Fruit fly (Drosophila melanogaster) whole organism, embryonic: Measurements from ENCODE around the gene Phb1.
A peak's percentile ranks its signal among the peaks of the same experiment; 100 is the strongest.

Experiments used
- Awh ChIP-seq: fragments of 200-800 bp; sonication (Bioruptor generic); IDR thresholded peaks from 2 replicates; pipeline ENCODE4, ENCODE4 v1.3.6; 2022; ENCODE audit warnings: missing biosample characterization, missing genetic modification characterization
- CG10654 ChIP-seq: fragments of 200-800 bp; sonication (Bioruptor generic); optimal IDR thresholded peaks from 2 replicates; lab custom pipeline; 2016; ENCODE audit warnings: missing biosample characterization, missing genetic modification characterization
- CG10959 ChIP-seq: fragments of 200-800 bp; sonication (Bioruptor generic); IDR thresholded peaks from 2 replicates; pipeline ENCODE4 v1.3.6; 2022; ENCODE audit warnings: missing biosample characterization, missing genetic modification characterization
- CG11093 ChIP-seq: fragments of 200-800 bp; sonication (Bioruptor generic); IDR thresholded peaks from 3 replicates; pipeline ENCODE4 v1.3.6; 2022; ENCODE audit warnings: missing biosample characterization, missing genetic modification characterization
- CG12071 ChIP-seq: fragments of 200-800 bp; sonication (Bioruptor generic); optimal IDR thresholded peaks from 3 replicates; lab custom pipeline; 2018; ENCODE audit warnings: missing biosample characterization, mild to moderate bottlenecking, missing genetic modification characterization
- CG12155 ChIP-seq: fragments of 200-800 bp; sonication (Bioruptor generic); optimal IDR thresholded peaks from 3 replicates; lab custom pipeline; 2016; ENCODE audit warnings: missing biosample characterization, missing genetic modification characterization
- CG12236 ChIP-seq: fragments of 200-800 bp; sonication (Bioruptor generic); optimal IDR thresholded peaks from 2 replicates; lab custom pipeline; 2016; ENCODE audit warnings: missing biosample characterization, missing genetic modification characterization
- CG14441 ChIP-seq: fragments of 200-800 bp; sonication (Bioruptor generic); IDR thresholded peaks from 2 replicates; pipeline ENCODE4 v1.3.6; 2022; ENCODE audit warnings: missing biosample characterization, missing genetic modification characterization
- CG14860 ChIP-seq: fragments of 200-800 bp; sonication (Bioruptor generic); IDR thresholded peaks from 3 replicates; pipeline ENCODE4 v1.3.6; 2022; ENCODE audit warnings: missing biosample characterization, missing genetic modification characterization; ENCODE audit not compliant: partially characterized antibody
- CG1529 ChIP-seq: fragments of 200-800 bp; sonication (Bioruptor generic); optimal IDR thresholded peaks from 3 replicates; lab custom pipeline; 2018; ENCODE audit warnings: missing biosample characterization, missing genetic modification characterization
- CG15514 ChIP-seq: fragments of 200-800 bp; sonication (Bioruptor generic); optimal IDR thresholded peaks from 3 replicates; lab custom pipeline; 2017; ENCODE audit warnings: missing biosample characterization, missing genetic modification characterization, mild to moderate bottlenecking, moderate library complexity, missing genetic modification reagents
- CG16863 ChIP-seq: fragments of 200-800 bp; sonication (Bioruptor generic); optimal IDR thresholded peaks from 3 replicates; lab custom pipeline; 2016; ENCODE audit warnings: missing biosample characterization, missing genetic modification characterization
- CG4360 ChIP-seq: fragments of 200-800 bp; sonication (Bioruptor generic); IDR thresholded peaks from 2 replicates; pipeline ENCODE4 v1.3.6; 2022; ENCODE audit warnings: missing biosample characterization, missing genetic modification characterization
- CG5180 ChIP-seq: fragments of 200-800 bp; sonication (Bioruptor generic); optimal IDR thresholded peaks from 3 replicates; lab custom pipeline; 2017; ENCODE audit warnings: missing biosample characterization, missing genetic modification characterization, mild to moderate bottlenecking, moderate library complexity, missing genetic modification reagents
- CG6689 ChIP-seq: fragments of 200-800 bp; sonication (Bioruptor generic); IDR thresholded peaks from 2 replicates; pipeline ENCODE4 v1.3.6; 2022; ENCODE audit warnings: missing biosample characterization, missing genetic modification characterization
- CG7839 ChIP-seq: fragments of 200-800 bp; sonication (Bioruptor generic); optimal IDR thresholded peaks from 3 replicates; lab custom pipeline; 2018; ENCODE audit warnings: missing biosample characterization, mild to moderate bottlenecking, missing genetic modification characterization, moderate library complexity
- CG8281 ChIP-seq: fragments of 200-800 bp; sonication (Bioruptor generic); optimal IDR thresholded peaks from 2 replicates; lab custom pipeline; 2018; ENCODE audit warnings: missing biosample characterization, mild to moderate bottlenecking, missing genetic modification characterization, moderate library complexity
- CG9437 ChIP-seq: fragments of 200-800 bp; sonication (Bioruptor generic); optimal IDR thresholded peaks from 2 replicates; lab custom pipeline; 2018; ENCODE audit warnings: missing biosample characterization, mild to moderate bottlenecking, missing genetic modification characterization
- CHES-1-like ChIP-seq: fragments of 200-800 bp; sonication (Bioruptor generic); optimal IDR thresholded peaks from 2 replicates; lab custom pipeline; 2016; ENCODE audit warnings: missing biosample characterization, missing genetic modification characterization
- Chrac-16 ChIP-seq: fragments of 200-800 bp; sonication (Bioruptor generic); optimal IDR thresholded peaks from 3 replicates; lab custom pipeline; 2016; ENCODE audit warnings: missing biosample characterization, missing genetic modification characterization
- Drgx ChIP-seq: fragments of 200-800 bp; sonication (Bioruptor generic); IDR thresholded peaks from 2 replicates; pipeline ENCODE4 v1.3.6; 2022; ENCODE audit warnings: missing biosample characterization, missing genetic modification characterization
- Elba2 ChIP-seq: fragments of 200-800 bp; sonication (Bioruptor generic); optimal IDR thresholded peaks from 3 replicates; lab custom pipeline; 2016; ENCODE audit warnings: missing biosample characterization, missing genetic modification characterization
- Ets65A ChIP-seq: fragments of 200-800 bp; sonication (Bioruptor generic); peaks from one replicate; lab custom pipeline; 2016; ENCODE audit warnings: missing biosample characterization, missing genetic modification characterization
- Gug ChIP-seq: fragments of 200-800 bp; sonication (Bioruptor generic); IDR thresholded peaks from 4 replicates; pipeline ENCODE4 v1.3.6; 2022; ENCODE audit warnings: missing biosample characterization, missing genetic modification characterization
- H15 ChIP-seq: fragments of 200-800 bp; sonication (Bioruptor generic); IDR thresholded peaks from 3 replicates; pipeline ENCODE4 v1.3.6; 2022; ENCODE audit warnings: missing biosample characterization, missing genetic modification characterization
- HHEX ChIP-seq: fragments of 200-800 bp; sonication (Bioruptor generic); optimal IDR thresholded peaks from 3 replicates; lab custom pipeline; 2017; ENCODE audit warnings: missing biosample characterization, mild to moderate bottlenecking, missing genetic modification characterization, missing genetic modification reagents
- Hey ChIP-seq: fragments of 200-800 bp; sonication (Bioruptor generic); optimal IDR thresholded peaks from 3 replicates; lab custom pipeline; 2018; ENCODE audit warnings: missing biosample characterization, mild to moderate bottlenecking, missing genetic modification characterization
- Hr51 ChIP-seq, 2 experiments: fragments of 200-800 bp; sonication (Bioruptor generic); optimal IDR thresholded peaks; 2 replicates in 1 of 2; 3 replicates in 1 of 2; lab custom pipeline; 2016 to 2018; ENCODE audit warnings: missing biosample characterization in 2 of 2, missing genetic modification characterization in 2 of 2, mild to moderate bottlenecking in 1 of 2, moderate library complexity in 1 of 2
- Jarid2 ChIP-seq: fragments of 200-800 bp; sonication (Bioruptor generic); optimal IDR thresholded peaks from 3 replicates; lab custom pipeline; 2017; ENCODE audit warnings: mild to moderate bottlenecking, missing biosample characterization, missing genetic modification reagents, missing genetic modification characterization
- Sox102F ChIP-seq: fragments of 200-800 bp; sonication (Bioruptor generic); optimal IDR thresholded peaks from 2 replicates; lab custom pipeline; 2018; ENCODE audit warnings: missing biosample characterization, mild to moderate bottlenecking, missing genetic modification characterization, moderate library complexity
- Trl ChIP-seq, 3 experiments: fragments of >200 bp in 2 of 3; fragments of 200-800 bp in 1 of 3; sonication (Bioruptor generic) in 1 of 3; optimal IDR thresholded peaks; 2 replicates in 1 of 3; 3 replicates in 2 of 3; lab custom pipeline; 2016 to 2017; ENCODE audit warnings: missing biosample characterization in 1 of 3, missing genetic modification characterization in 1 of 3
- ap ChIP-seq: fragments of 200-800 bp; sonication (Bioruptor generic); IDR thresholded peaks from 2 replicates; pipeline ENCODE4 v1.3.6; 2022; ENCODE audit warnings: missing biosample characterization, missing genetic modification characterization
- bcd ChIP-seq: fragments of 200-800 bp; sonication (Bioruptor generic); optimal IDR thresholded peaks from 2 replicates; lab custom pipeline; 2017; ENCODE audit warnings: missing biosample characterization, mild to moderate bottlenecking, missing genetic modification characterization
- corto ChIP-seq: fragments of 200-800 bp; sonication (Bioruptor generic); optimal IDR thresholded peaks from 2 replicates; lab custom pipeline; 2016; ENCODE audit warnings: missing biosample characterization, mild to moderate bottlenecking, missing genetic modification characterization, moderate library complexity
- ems ChIP-seq: fragments of 200-800 bp; sonication (Bioruptor generic); optimal IDR thresholded peaks from 3 replicates; lab custom pipeline; 2016; ENCODE audit warnings: missing biosample characterization, missing genetic modification characterization
- fd64A ChIP-seq: fragments of 200-800 bp; sonication (Bioruptor generic); optimal IDR thresholded peaks from 3 replicates; lab custom pipeline; 2018; ENCODE audit warnings: missing biosample characterization, mild to moderate bottlenecking, missing genetic modification characterization
- gem ChIP-seq: fragments of 200-800 bp; sonication (Bioruptor generic); optimal IDR thresholded peaks from 2 replicates; lab custom pipeline; 2019; ENCODE audit warnings: missing biosample characterization, mild to moderate bottlenecking, missing genetic modification characterization, moderate library complexity
- jumu ChIP-seq: fragments of 200-800 bp; sonication (Bioruptor generic); optimal IDR thresholded peaks from 3 replicates; lab custom pipeline; 2016; ENCODE audit warnings: missing biosample characterization, missing genetic modification characterization
- maf-S ChIP-seq: fragments of 200-800 bp; sonication (Bioruptor generic); optimal IDR thresholded peaks from 2 replicates; lab custom pipeline; 2016; ENCODE audit warnings: missing biosample characterization, missing genetic modification characterization
- peb ChIP-seq: fragments of 200-800 bp; sonication (Bioruptor generic); IDR thresholded peaks from 2 replicates; pipeline ENCODE4 v1.3.6; 2022; ENCODE audit warnings: missing biosample characterization, missing genetic modification characterization
- phol ChIP-seq: fragments of 200-800 bp; sonication (Bioruptor generic); optimal IDR thresholded peaks from 3 replicates; lab custom pipeline; 2018; ENCODE audit warnings: missing biosample characterization, mild to moderate bottlenecking, missing genetic modification characterization, moderate library complexity
- ro ChIP-seq: fragments of 200-800 bp; sonication (Bioruptor generic); IDR thresholded peaks from 2 replicates; pipeline ENCODE4 v1.3.6; 2022; ENCODE audit warnings: missing biosample characterization, missing genetic modification characterization
- row ChIP-seq: fragments of 200-800 bp; sonication (Bioruptor generic); IDR thresholded peaks from 3 replicates; pipeline ENCODE4 v1.3.6; 2022; ENCODE audit warnings: missing biosample characterization, missing genetic modification characterization
- shn ChIP-seq: fragments of 200-800 bp; sonication (Bioruptor generic); optimal IDR thresholded peaks from 3 replicates; lab custom pipeline; 2016; ENCODE audit warnings: missing biosample characterization, missing genetic modification characterization
- stc ChIP-seq: fragments of 200-800 bp; sonication (Bioruptor generic); IDR thresholded peaks from 2 replicates; pipeline ENCODE4 v1.3.6; 2022; ENCODE audit warnings: missing biosample characterization, missing genetic modification characterization
- tx ChIP-seq: fragments of 200-800 bp; sonication (Bioruptor generic); optimal IDR thresholded peaks from 2 replicates; lab custom pipeline; 2016; ENCODE audit warnings: missing biosample characterization, missing genetic modification characterization
- unpg ChIP-seq: fragments of 200-800 bp; sonication (Bioruptor generic); optimal IDR thresholded peaks from 3 replicates; lab custom pipeline; 2018; ENCODE audit warnings: missing biosample characterization, mild to moderate bottlenecking, missing genetic modification characterization, moderate library complexity
- vnd ChIP-seq: fragments of 200-800 bp; sonication (Bioruptor generic); IDR thresholded peaks from 3 replicates; pipeline ENCODE4 v1.3.6; 2022; ENCODE audit warnings: missing biosample characterization, missing genetic modification characterization; ENCODE audit not compliant: partially characterized antibody

Gene Phb1

dm6 chr2L:19158679-19159551 is 35.2 kb upstream of the Phb1 start (continued):
- no peak for TF ChIP-seq Elba2
- no peak for TF ChIP-seq tx
- TF ChIP-seq CG12071 (GFP tag; lab: Kevin White, UChicago), result no peak
- TF ChIP-seq vnd (GFP tag; lab: Robert Waterston, UW), result no peak
- no peak for TF ChIP-seq Trl (optimal IDR thresholded peaks at IDR 0.05; lab: Kevin White, UChicago)
- peak; percentile 11 for TF ChIP-seq Trl (GFP tag; optimal IDR thresholded peaks at IDR 0.05; lab: Kevin White, UChicago)
- 0 out of 2 replicates have a peak, but pooled peaks have one; percentile 8 for TF ChIP-seq ro (GFP tag; lab: Robert Waterston, UW)
- TF ChIP-seq CG9437, result peak; percentile 1
- peak; percentile 17 for TF ChIP-seq CG12155 (GFP tag; lab: Kevin White, UChicago)
- TF ChIP-seq Hey (tag; lab: Kevin White, UChicago), result no peak
- peak; percentile 20 for TF ChIP-seq corto
- TF ChIP-seq unpg, result peak; percentile 22
- TF ChIP-seq row (GFP tag; lab: Robert Waterston, UW), result peak; percentile 47; the same call in 2 of the 3 replicates
- TF ChIP-seq Drgx (GFP tag; lab: Robert Waterston, UW), result peak; percentile 70
- TF ChIP-seq phol (tag; lab: Kevin White, UChicago), result peak; percentile 37
- peak; percentile 49 for TF ChIP-seq CG16863
- peak; percentile 18 for TF ChIP-seq jumu (GFP tag; lab: Kevin White, UChicago)
- peak; percentile 69 for TF ChIP-seq CG4360 (GFP tag; lab: Robert Waterston, UW)
- no peak for TF ChIP-seq peb
- peak; percentile 38 for TF ChIP-seq Jarid2 (GFP tag; lab: Kevin White, UChicago)
- 0 out of 2 replicates have a peak, but pooled peaks have one; percentile 42 for TF ChIP-seq Awh
- peak; percentile 57 for TF ChIP-seq CG1529
- no peak for TF ChIP-seq Chrac-16
- peak; percentile 93 for TF ChIP-seq Ets65A (GFP tag; lab: Kevin White, UChicago)
- peak; percentile 56 for TF ChIP-seq gem (tag; lab: Kevin White, UChicago)
- TF ChIP-seq CG11093 (GFP tag; lab: Robert Waterston, UW), result peak; percentile 41; the same call in 1 of the 3 replicates
- TF ChIP-seq ems, result no peak
- TF ChIP-seq stc (GFP tag; lab: Robert Waterston, UW), result peak; percentile 46; the same call in 1 of the 2 replicates
- TF ChIP-seq CG14860 (GFP tag; lab: Robert Waterston, UW), result no peak
- peak; percentile 14 for TF ChIP-seq CG15514 (GFP tag; lab: Kevin White, UChicago)
- 0 out of 4 replicates have a peak, but pooled peaks have one; percentile 24 for TF ChIP-seq Gug
- TF ChIP-seq CG12236 (GFP tag; lab: Kevin White, UChicago), result peak; percentile 17
- TF ChIP-seq CG8281, result peak; percentile 7
- TF ChIP-seq CG10654 (GFP tag; lab: Kevin White, UChicago), result peak; percentile 34
- no peak for TF ChIP-seq CG10959 (GFP tag; lab: Robert Waterston, UW)
- TF ChIP-seq shn, result peak; percentile 27
- no peak for TF ChIP-seq maf-S (GFP tag; lab: Kevin White, UChicago)
- TF ChIP-seq CG6689 (GFP tag; lab: Robert Waterston, UW), result peak; percentile 23; the same call in 1 of the 2 replicates
- peak; percentile 30; the same call in 1 of the 3 replicates for TF ChIP-seq H15 (GFP tag; lab: Robert Waterston, UW)
- TF ChIP-seq CG14441, result peak; percentile 31; the same call in 1 of the 2 replicates
- peak; percentile 25 for TF ChIP-seq Sox102F (GFP tag; lab: Kevin White, UChicago)
- TF ChIP-seq ap, result 0 out of 2 replicates have a peak, but pooled peaks have one; percentile 10
- peak; percentile 19 for TF ChIP-seq CG5180 (GFP tag; lab: Kevin White, UChicago)
- TF ChIP-seq CHES-1-like (GFP tag; lab: Kevin White, UChicago), result peak; percentile 13
- TF ChIP-seq fd64A (GFP tag; lab: Kevin White, UChicago), result no peak
- peak; percentile 34 for TF ChIP-seq CG7839 (tag; lab: Kevin White, UChicago)
- peak in 1 of 2 experiments; percentile 28 for TF ChIP-seq Hr51 (GFP tag; optimal IDR thresholded peaks at IDR 0.05; lab: Kevin White, UChicago)
- TF ChIP-seq bcd, result peak; percentile 24
- peak; percentile 29 for TF ChIP-seq HHEX (GFP tag; lab: Kevin White, UChicago)
